Fruit fly (Drosophila melanogaster) whole organism, embryonic: ENCODE measurements around the gene w-cup.

Experiments used
- CG10147 ChIP-seq: fragments of 200-800 bp; sonication (Bioruptor generic); optimal IDR thresholded peaks from 2 replicates; lab custom pipeline; 2019; ENCODE audit warnings: missing biosample characterization, mild to moderate bottlenecking, missing genetic modification characterization, moderate library complexity
- CG11085 ChIP-seq: fragments of 200-800 bp; sonication (Bioruptor generic); IDR thresholded peaks from 2 replicates; pipeline ENCODE4 v1.3.6; 2022; ENCODE audit warnings: missing biosample characterization, missing genetic modification characterization
- CG18619 ChIP-seq: fragments of 200-800 bp; sonication (Bioruptor generic); optimal IDR thresholded peaks from 3 replicates; lab custom pipeline; 2017; ENCODE audit warnings: missing biosample characterization, mild to moderate bottlenecking, missing genetic modification characterization
- CG4617 ChIP-seq: fragments of 200-800 bp; sonication (Bioruptor generic); optimal IDR thresholded peaks from 3 replicates; lab custom pipeline; 2016; ENCODE audit warnings: missing biosample characterization, missing genetic modification characterization, borderline replicate concordance
- CG8281 ChIP-seq: fragments of 200-800 bp; sonication (Bioruptor generic); optimal IDR thresholded peaks from 2 replicates; lab custom pipeline; 2018; ENCODE audit warnings: missing biosample characterization, mild to moderate bottlenecking, missing genetic modification characterization, moderate library complexity
- dmrt11E ChIP-seq: fragments of 200-800 bp; sonication (Bioruptor generic); optimal IDR thresholded peaks from 3 replicates; lab custom pipeline; 2018; ENCODE audit warnings: missing biosample characterization, mild to moderate bottlenecking, missing genetic modification characterization, moderate library complexity
- oc ChIP-seq: fragments of 200-800 bp; sonication (Bioruptor generic); optimal IDR thresholded peaks from 2 replicates; lab custom pipeline; 2018; ENCODE audit warnings: missing biosample characterization, mild to moderate bottlenecking, missing genetic modification characterization, moderate library complexity
- peb ChIP-seq: fragments of 200-800 bp; sonication (Bioruptor generic); IDR thresholded peaks from 2 replicates; pipeline ENCODE4 v1.3.6; 2022; ENCODE audit warnings: missing biosample characterization, missing genetic modification characterization
- so ChIP-seq: fragments of 200-800 bp; sonication (Bioruptor generic); IDR thresholded peaks from 3 replicates; pipeline ENCODE4 v1.3.6; 2022; ENCODE audit warnings: missing biosample characterization, missing genetic modification characterization

The w-cup gene

DNA sequence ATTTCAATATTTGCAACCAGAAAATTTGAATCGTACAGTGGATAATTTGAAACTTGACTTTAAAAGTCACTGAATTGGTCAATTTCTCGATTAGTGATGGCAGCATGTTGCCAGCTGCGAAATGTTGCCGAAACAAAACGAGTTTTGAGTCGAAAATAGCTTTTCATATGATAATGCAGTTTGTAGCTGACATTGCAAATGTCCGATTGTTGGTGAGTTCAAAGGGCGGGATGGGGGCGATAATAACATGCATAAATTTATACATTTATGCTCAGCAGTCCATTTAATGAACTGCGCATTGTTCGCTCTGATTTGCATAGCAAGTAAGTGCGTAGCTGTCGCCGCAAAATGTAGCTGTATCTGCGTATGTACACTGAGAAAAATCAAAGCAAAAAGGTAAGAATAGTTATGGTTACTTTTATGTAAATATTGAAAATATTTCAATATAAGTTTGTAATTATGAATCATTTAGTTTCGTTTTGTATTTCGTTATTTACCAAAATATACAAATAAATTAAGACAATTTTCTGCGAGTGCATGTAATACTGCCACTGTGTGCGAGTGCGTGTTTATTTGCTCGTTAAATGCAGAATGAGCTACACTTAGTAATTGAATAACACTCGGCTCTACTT, 50.5 kb downstream of the w-cup start, which contains the start of gene Lip4 (continued):
- peak; percentile 75 for TF ChIP-seq CG10147 (GFP tag; lab: Kevin White, UChicago)
- TF ChIP-seq CG8281 = peak; percentile 29
- peak; percentile 76; the same call in 2 of the 3 replicates for TF ChIP-seq so (GFP tag; lab: Robert Waterston, UW)
- TF ChIP-seq CG11085 (GFP tag; lab: Robert Waterston, UW) = peak; percentile 73
- peak; percentile 41 for TF ChIP-seq CG4617 (GFP tag; lab: Kevin White, UChicago)
- peak; percentile 54 for TF ChIP-seq peb (GFP tag; lab: Robert Waterston, UW)
- TF ChIP-seq oc (tag; lab: Kevin White, UChicago) = peak; percentile 57
- peak; percentile 54 for TF ChIP-seq CG18619 (GFP tag; lab: Kevin White, UChicago)
- peak; percentile 73 for TF ChIP-seq dmrt11E (tag; lab: Kevin White, UChicago)
